Fruit fly (Drosophila melanogaster): Measurements from ENCODE around the gene CG14434.

The CG14434 gene

dm6 chrX:6859756-6860412 lies 7.1 kb downstream of the CG14434 start (continued):
- no peak for TF ChIP-seq fu2 (GFP tag; optimal IDR thresholded peaks at IDR 0.05)
- no peak for TF ChIP-seq E2f2 (GFP tag; IDR thresholded peaks at IDR 0.05)
- 0 out of 2 replicates have a peak, but pooled peaks have one; percentile 5 for TF ChIP-seq sim (GFP tag; IDR thresholded peaks at IDR 0.05)
- peak; percentile 82 for TF ChIP-seq Hmx (GFP tag; optimal IDR thresholded peaks at IDR 0.05)
- TF ChIP-seq CG4360 (GFP tag; IDR thresholded peaks at IDR 0.05): no peak
- peak; percentile 81 for TF ChIP-seq CG6854 (GFP tag; optimal IDR thresholded peaks at IDR 0.05)
- TF ChIP-seq cwo (GFP tag; optimal IDR thresholded peaks at IDR 0.05): peak; percentile 80
- TF ChIP-seq repo (GFP tag; optimal IDR thresholded peaks at IDR 0.05): peak; percentile 58
- no peak for TF ChIP-seq CG4282 (GFP tag; optimal IDR thresholded peaks at IDR 0.05)
- TF ChIP-seq sima (GFP tag; optimal IDR thresholded peaks at IDR 0.05): peak; percentile 43
- peak; percentile 56; the same call in 1 of the 2 replicates for TF ChIP-seq CG31224 (GFP tag; IDR thresholded peaks at IDR 0.05)
- TF ChIP-seq jigr1 (GFP tag; IDR thresholded peaks at IDR 0.05): peak; percentile 71; the same call in 2 of the 3 replicates
- TF ChIP-seq CG12299 (tag; optimal IDR thresholded peaks at IDR 0.05): no peak
- no peak for TF ChIP-seq pzg (GFP tag; optimal IDR thresholded peaks at IDR 0.05)
- peak; percentile 64 for TF ChIP-seq CG30403 (GFP tag; optimal IDR thresholded peaks at IDR 0.05)
- TF ChIP-seq al (GFP tag; IDR thresholded peaks at IDR 0.05): peak; percentile 78
- no peak for TF ChIP-seq Lim3 (GFP tag; IDR thresholded peaks at IDR 0.05)
- no peak for TF ChIP-seq CG3163 (GFP tag; optimal IDR thresholded peaks at IDR 0.05)
- TF ChIP-seq CG7786 (GFP tag; optimal IDR thresholded peaks at IDR 0.05): no peak
- TF ChIP-seq oc (tag; optimal IDR thresholded peaks at IDR 0.05): no peak
- TF ChIP-seq pfk (GFP tag; optimal IDR thresholded peaks at IDR 0.05): no peak
- peak in 1 of 2 experiments; percentile 63 for TF ChIP-seq Hr51 (GFP tag; optimal IDR thresholded peaks at IDR 0.05)
- TF ChIP-seq HmgD (GFP tag; optimal IDR thresholded peaks at IDR 0.05): no peak
- peak; percentile 84 for TF ChIP-seq lab (GFP tag; optimal IDR thresholded peaks at IDR 0.05)
- no peak for TF ChIP-seq CrebB (tag; optimal IDR thresholded peaks at IDR 0.05)
- peak; percentile 47; the same call in 2 of the 3 replicates for TF ChIP-seq sr (GFP tag; IDR thresholded peaks at IDR 0.05)
- peak; percentile 64 for TF ChIP-seq CoRest (tag; optimal IDR thresholded peaks at IDR 0.05)
- TF ChIP-seq Sox100B (GFP tag; optimal IDR thresholded peaks at IDR 0.05): peak; percentile 93
- TF ChIP-seq CG17829 (tag; optimal IDR thresholded peaks at IDR 0.05): peak; percentile 76
- peak; percentile 45 for TF ChIP-seq CG31388 (GFP tag; optimal IDR thresholded peaks at IDR 0.05)
- TF ChIP-seq bowl (GFP tag; IDR thresholded peaks at IDR 0.05): 0 out of 2 replicates have a peak, but pooled peaks have one; percentile 35
- no peak for TF ChIP-seq CG8478 (optimal IDR thresholded peaks at IDR 0.05)
- peak; percentile 62 for TF ChIP-seq Dad (GFP tag; optimal IDR thresholded peaks at IDR 0.05)
- peak; percentile 90 for TF ChIP-seq phol (tag; optimal IDR thresholded peaks at IDR 0.05)
- TF ChIP-seq nom (GFP tag; optimal IDR thresholded peaks at IDR 0.05): peak; percentile 44
- peak; percentile 7 for TF ChIP-seq Neu2 (GFP tag; optimal IDR thresholded peaks at IDR 0.05; ENCODE audit: borderline replicate concordance)
- peak; percentile 49 for TF ChIP-seq Ada2b (GFP tag; IDR thresholded peaks at IDR 0.05)
- TF ChIP-seq Sox102F (GFP tag; optimal IDR thresholded peaks at IDR 0.05): peak; percentile 50
- TF ChIP-seq CG7372 (GFP tag; IDR thresholded peaks at IDR 0.05): peak; percentile 59
- TF ChIP-seq zfh1 (GFP tag; IDR thresholded peaks at IDR 0.05): peak; percentile 60
- peak in 1 of 3 experiments; percentile 38 for TF ChIP-seq lola (GFP tag; optimal IDR thresholded peaks at IDR 0.05)
- peak; percentile 80 for TF ChIP-seq tin (GFP tag; optimal IDR thresholded peaks at IDR 0.05)
- peak; percentile 45 for TF ChIP-seq CG11398 (GFP tag; optimal IDR thresholded peaks at IDR 0.05)
- TF ChIP-seq CG9932 (GFP tag; IDR thresholded peaks at IDR 0.05): peak; percentile 79
- peak; percentile 30 for TF ChIP-seq CG18619 (GFP tag; optimal IDR thresholded peaks at IDR 0.05)
- no peak for TF ChIP-seq wor (GFP tag; IDR thresholded peaks at IDR 0.05)
- 0 out of 2 replicates have a peak, but pooled peaks have one; percentile 16 for TF ChIP-seq MBD-R2 (GFP tag; IDR thresholded peaks at IDR 0.05)
- TF ChIP-seq Dip3 (GFP tag; optimal IDR thresholded peaks at IDR 0.05): peak; percentile 82
- peak; percentile 55 for TF ChIP-seq TFAM (GFP tag; optimal IDR thresholded peaks at IDR 0.05)
- no peak for TF ChIP-seq Bteb2 (GFP tag; optimal IDR thresholded peaks at IDR 0.05)
